Fruit fly (Drosophila melanogaster) S2 (cell line): ENCODE measurements around the gene cd.

Experiments used
- CG8478 ChIP-seq: fragments of >200 bp; optimal IDR thresholded peaks from 2 replicates; lab custom pipeline; 2018
- CTCF ChIP-seq, 2 experiments: fragments of >200 bp; optimal IDR thresholded peaks; 2 replicates each; lab custom pipeline; 2018

dm6 chr3R:22707178-22707577, 12.4 kb downstream of the cd start, which contains the start of gene CG13842:
- TF ChIP-seq CG8478 (lab: Kevin White, UChicago) (no peak), CTCF (optimal IDR thresholded peaks at IDR 0.05; lab: Kevin White, UChicago) (no peak)
